Worm (Caenorhabditis elegans) whole organism, L2 larva: ENCODE results near the gene acdh-7.

Experiments
- R02D3.7 ChIP-seq: fragments of 150-350 bp; optimal IDR thresholded peaks from 2 replicates; lab custom pipeline; 2014; ENCODE audit warnings: missing biosample characterization, missing genetic modification characterization
- ama-1 ChIP-seq: fragments of 150-350 bp; optimal IDR thresholded peaks from 2 replicates; lab custom pipeline; 2018; ENCODE audit warnings: inconsistent platforms
- fos-1 ChIP-seq: fragments of 150-350 bp; optimal IDR thresholded peaks from 2 replicates; lab custom pipeline; 2014; ENCODE audit warnings: missing biosample characterization, missing genetic modification characterization
- gmeb-1 ChIP-seq: fragments of 150-350 bp; optimal IDR thresholded peaks from 2 replicates; lab custom pipeline; 2014; ENCODE audit warnings: missing biosample characterization, missing genetic modification characterization
- nhr-11 ChIP-seq: fragments of 150-350 bp; optimal IDR thresholded peaks from 2 replicates; lab custom pipeline; 2014; ENCODE audit warnings: missing biosample characterization, missing genetic modification characterization
- nhr-237 ChIP-seq: fragments of 150-350 bp; optimal IDR thresholded peaks from 2 replicates; lab custom pipeline; 2014; ENCODE audit warnings: missing biosample characterization, missing genetic modification characterization
- peb-1 ChIP-seq: fragments of 150-350 bp; optimal IDR thresholded peaks from 2 replicates; lab custom pipeline; 2014; ENCODE audit warnings: missing biosample characterization, missing genetic modification characterization
- skn-1 ChIP-seq: sonication (generic microtip); optimal IDR thresholded peaks from 2 replicates; lab custom pipeline; 2017; ENCODE audit warnings: missing biosample characterization, missing genetic modification characterization
- zag-1 ChIP-seq: fragments of 150-350 bp; optimal IDR thresholded peaks from 2 replicates; lab custom pipeline; 2014; ENCODE audit warnings: missing biosample characterization, missing genetic modification characterization
- ztf-1 ChIP-seq: fragments of 200-800 bp; sonication (Bioruptor generic); conservative IDR thresholded peaks from 2 replicates; pipeline ENCODE4 v1.3.6; 2022; ENCODE audit warnings: missing genetic modification characterization, missing compliant biosample characterization
- ztf-4 ChIP-seq: fragments of 150-350 bp; optimal IDR thresholded peaks from 2 replicates; lab custom pipeline; 2014; ENCODE audit warnings: missing biosample characterization, missing genetic modification characterization

DNA sequence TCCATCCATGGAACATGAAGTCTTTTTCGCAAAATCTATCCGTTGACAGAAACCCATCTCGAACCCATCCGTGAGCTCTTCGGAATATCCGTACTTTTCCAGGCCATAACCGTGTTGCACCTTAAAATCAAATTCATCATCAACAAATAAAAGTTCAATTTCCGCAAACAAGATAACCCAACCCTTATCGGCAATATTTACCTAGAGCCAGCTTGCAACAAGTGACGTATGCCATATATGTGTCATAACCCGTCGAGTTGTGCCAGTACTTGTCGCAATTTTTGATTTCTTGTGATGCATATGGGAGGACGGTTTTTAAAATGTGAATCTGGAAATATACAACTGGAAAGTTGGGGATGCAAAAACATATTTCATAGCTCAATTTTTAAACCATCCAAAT, 11.1 kb downstream of the acdh-7 start:
- TF ChIP-seq fos-1 (tag; lab: Kevin White, UChicago) (peak; percentile 83), nhr-11 (tag; lab: Kevin White, UChicago) (no peak), skn-1 (tag; lab: Kevin White, UChicago) (no peak), ztf-4 (tag; lab: Kevin White, UChicago) (no peak), ztf-1 (GFP tag; lab: Robert Waterston, UW) (no peak), ama-1 (no peak), R02D3.7 (tag; lab: Kevin White, UChicago) (no peak), zag-1 (tag; lab: Kevin White, UChicago) (no peak), gmeb-1 (tag; lab: Kevin White, UChicago) (no peak), peb-1 (no peak), nhr-237 (tag; lab: Kevin White, UChicago) (no peak)
